Fruit fly (Drosophila melanogaster) whole organism, embryonic: ENCODE data around the gene CG42399.

Source experiments
- CG12391 ChIP-seq: fragments of 200-800 bp; sonication (Bioruptor generic); optimal IDR thresholded peaks from 3 replicates; lab custom pipeline; 2018; ENCODE audit warnings: missing biosample characterization, mild to moderate bottlenecking, missing genetic modification characterization, moderate library complexity
- CG9817 ChIP-seq: fragments of 200-800 bp; sonication (Bioruptor generic); optimal IDR thresholded peaks from 2 replicates; lab custom pipeline; 2018; ENCODE audit warnings: missing biosample characterization, mild to moderate bottlenecking, missing genetic modification characterization, moderate library complexity
- Hey ChIP-seq: fragments of 200-800 bp; sonication (Bioruptor generic); optimal IDR thresholded peaks from 3 replicates; lab custom pipeline; 2018; ENCODE audit warnings: missing biosample characterization, mild to moderate bottlenecking, missing genetic modification characterization
- Kr ChIP-seq: fragments of 200-800 bp; sonication (Bioruptor generic); optimal IDR thresholded peaks from 2 replicates; lab custom pipeline; 2017; ENCODE audit warnings: missing biosample characterization, mild to moderate bottlenecking, missing genetic modification characterization
- Oaz ChIP-seq: fragments of 200-800 bp; sonication (Bioruptor generic); IDR thresholded peaks from 2 replicates; pipeline ENCODE4 v1.3.6; 2022; ENCODE audit warnings: missing biosample characterization, missing genetic modification characterization
- danr ChIP-seq: fragments of 200-800 bp; sonication (Bioruptor generic); IDR thresholded peaks from 2 replicates; pipeline ENCODE4 v1.3.6; 2022; ENCODE audit warnings: missing biosample characterization, missing genetic modification characterization
- row ChIP-seq: fragments of 200-800 bp; sonication (Bioruptor generic); IDR thresholded peaks from 3 replicates; pipeline ENCODE4 v1.3.6; 2022; ENCODE audit warnings: missing biosample characterization, missing genetic modification characterization
- tap ChIP-seq: fragments of 200-800 bp; optimal IDR thresholded peaks from 3 replicates; lab custom pipeline; 2019; ENCODE audit warnings: missing biosample characterization, mild to moderate bottlenecking, missing genetic modification characterization, moderate library complexity
- tup ChIP-seq: fragments of 200-800 bp; sonication (Bioruptor generic); optimal IDR thresholded peaks from 2 replicates; lab custom pipeline; 2016; ENCODE audit warnings: missing biosample characterization, mild to moderate bottlenecking, missing genetic modification characterization, moderate library complexity

dm6 chr2L:135383-136130, 17.5 kb downstream of the CG42399 start:
- TF ChIP-seq CG12391 (tag; lab: Kevin White, UChicago) (no peak), Oaz (no peak), row (GFP tag; lab: Robert Waterston, UW) (no peak), Kr (GFP tag; lab: Kevin White, UChicago) (no peak), tap (tag; lab: Kevin White, UChicago) (no peak), Hey (tag; lab: Kevin White, UChicago) (no peak), tup (GFP tag; lab: Kevin White, UChicago) (no peak), CG9817 (tag; lab: Kevin White, UChicago) (no peak), danr (GFP tag; lab: Robert Waterston, UW) (no peak)
